Worm (Caenorhabditis elegans): ENCODE data around the gene T22B2.5.

T22B2.5 gene

ce11 chrX:3931350-3931749 lies 20.2 kb upstream of the T22B2.5 start, which contains the start of gene adt-3:
adt-3 (plus strand) TSS chrX:3931650.
- TF ChIP-seq ceh-28 (tag; optimal IDR thresholded peaks at IDR 0.05) (no peak), egl-5 (tag; optimal IDR thresholded peaks at IDR 0.05) (no peak), unc-62 (GFP tag; optimal IDR thresholded peaks at IDR 0.05) (no peak), nhr-76 (tag; optimal IDR thresholded peaks at IDR 0.05) (no peak), nhr-67 (tag; optimal IDR thresholded peaks at IDR 0.05) (no peak), egl-27 (tag; optimal IDR thresholded peaks at IDR 0.05) (no peak), nfya-1 (tag; optimal IDR thresholded peaks at IDR 0.05; ENCODE audit: insufficient read depth) (no peak), nhr-237 (tag; optimal IDR thresholded peaks at IDR 0.05) (no peak), fkh-10 (GFP tag; optimal IDR thresholded peaks at IDR 0.05) (no peak)

ce11 chrX:3925776-3926175 lies 14.6 kb upstream of the T22B2.5 start, which contains the start of gene T22B2.1:
T22B2.1 (plus strand) TSS chrX:3926076.
- no peak for TF ChIP-seq ceh-82 (tag; optimal IDR thresholded peaks at IDR 0.05)
- TF ChIP-seq nfya-1 (tag; optimal IDR thresholded peaks at IDR 0.05; ENCODE audit: insufficient read depth) = no peak
- TF ChIP-seq unc-62 (GFP tag; optimal IDR thresholded peaks at IDR 0.05) = no peak
- TF ChIP-seq nhr-12 (tag; optimal IDR thresholded peaks at IDR 0.05) = no peak
- TF ChIP-seq nhr-28 (tag; optimal IDR thresholded peaks at IDR 0.05) = no peak
- TF ChIP-seq pha-4 (tag; optimal IDR thresholded peaks at IDR 0.05) = no peak
- TF ChIP-seq egl-5 (tag; optimal IDR thresholded peaks at IDR 0.05) = no peak
- no peak for TF ChIP-seq skn-1 (tag; optimal IDR thresholded peaks at IDR 0.05)
- TF ChIP-seq ceh-16 (tag; optimal IDR thresholded peaks at IDR 0.05) = no peak
- no peak for TF ChIP-seq zag-1 (tag; optimal IDR thresholded peaks at IDR 0.05)
- no peak for TF ChIP-seq elt-3 (tag; optimal IDR thresholded peaks at IDR 0.05)
- no peak for TF ChIP-seq nhr-77 (tag; optimal IDR thresholded peaks at IDR 0.05)

ce11 chrX:3920747-3921146 lies 9.6 kb upstream of the T22B2.5 start:
- TF ChIP-seq nfya-1 (tag; optimal IDR thresholded peaks at IDR 0.05; ENCODE audit: insufficient read depth) (no peak), aly-2 (tag; optimal IDR thresholded peaks at IDR 0.05) (no peak), sea-2 (GFP tag; optimal IDR thresholded peaks at IDR 0.05) (no peak), daf-12 (tag; optimal IDR thresholded peaks at IDR 0.05) (no peak), jun-1 (tag; optimal IDR thresholded peaks at IDR 0.05) (no peak), unc-39 (tag; optimal IDR thresholded peaks at IDR 0.05) (no peak), fos-1 (tag; optimal IDR thresholded peaks at IDR 0.05) (no peak), nhr-77 (tag; optimal IDR thresholded peaks at IDR 0.05) (no peak), elt-3 (tag; optimal IDR thresholded peaks at IDR 0.05) (no peak), nhr-237 (tag; optimal IDR thresholded peaks at IDR 0.05) (no peak), mdl-1 (tag; optimal IDR thresholded peaks at IDR 0.05) (no peak)

- TF ChIP-seq nhr-12 (tag; optimal IDR thresholded peaks at IDR 0.05) (no peak), ceh-9 (tag; optimal IDR thresholded peaks at IDR 0.05) (no peak), mdl-1 (tag; optimal IDR thresholded peaks at IDR 0.05) (no peak), fos-1 (tag; optimal IDR thresholded peaks at IDR 0.05) (no peak), ZK546.5 (tag; optimal IDR thresholded peaks at IDR 0.05) (no peak), ceh-82 (tag; optimal IDR thresholded peaks at IDR 0.05) (no peak), ceh-28 (tag; optimal IDR thresholded peaks at IDR 0.05) (no peak), pha-4 (tag; optimal IDR thresholded peaks at IDR 0.05) (no peak), sea-2 (GFP tag; optimal IDR thresholded peaks at IDR 0.05) (no peak), pqm-1 (tag; optimal IDR thresholded peaks at IDR 0.05) (no peak), skn-1 (tag; optimal IDR thresholded peaks at IDR 0.05) (no peak), lin-39 (tag; optimal IDR thresholded peaks at IDR 0.05) (no peak), nhr-23 (tag; optimal IDR thresholded peaks at IDR 0.05) (no peak), lsy-12 (tag; optimal IDR thresholded peaks at IDR 0.05) (no peak), egl-5 (tag; optimal IDR thresholded peaks at IDR 0.05) (no peak), egl-27 (tag; optimal IDR thresholded peaks at IDR 0.05) (no peak)
These were observed 8.9 kb upstream of the T22B2.5 start, which contains the start of gene T22B2.2 for ce11 chrX:3920101-3920500. T22B2.2 (plus strand) TSS chrX:3920401.

- TF ChIP-seq ama-1 (optimal IDR thresholded peaks at IDR 0.05) (no peak), egl-5 (tag; optimal IDR thresholded peaks at IDR 0.05) (no peak), nhr-237 (tag; optimal IDR thresholded peaks at IDR 0.05) (no peak), unc-62 (GFP tag; optimal IDR thresholded peaks at IDR 0.05) (no peak), elt-3 (tag; optimal IDR thresholded peaks at IDR 0.05) (no peak), nhr-43 (tag; optimal IDR thresholded peaks at IDR 0.05; ENCODE audit: poor library complexity, severe bottlenecking) (no peak), jun-1 (tag; optimal IDR thresholded peaks at IDR 0.05) (no peak), sea-2 (GFP tag; optimal IDR thresholded peaks at IDR 0.05) (no peak), nhr-23 (tag; optimal IDR thresholded peaks at IDR 0.05) (no peak), R02D3.7 (tag; optimal IDR thresholded peaks at IDR 0.05) (no peak), egl-27 (tag; optimal IDR thresholded peaks at IDR 0.05) (no peak), elt-1 (tag; optimal IDR thresholded peaks at IDR 0.05) (no peak), ztf-4 (tag; optimal IDR thresholded peaks at IDR 0.05) (no peak), nhr-28 (tag; optimal IDR thresholded peaks at IDR 0.05) (no peak), nhr-25 (tag; optimal IDR thresholded peaks at IDR 0.05) (no peak), fkh-2 (tag; optimal IDR thresholded peaks at IDR 0.05) (no peak), nhr-76 (tag; optimal IDR thresholded peaks at IDR 0.05) (no peak), pha-4 (tag; optimal IDR thresholded peaks at IDR 0.05) (no peak), zag-1 (tag; optimal IDR thresholded peaks at IDR 0.05) (no peak)
These were observed 8.5 kb upstream of the T22B2.5 start for ce11 chrX:3919689-3920088.

Data from whole organism, L3 larva.